Worm (Caenorhabditis elegans) whole organism, L2 larva: ENCODE results near the gene K01A12.4.

Experiments
- C34F6.9 ChIP-seq: fragments of 150-350 bp; optimal IDR thresholded peaks from 2 replicates; lab custom pipeline; 2014; ENCODE audit warnings: missing biosample characterization, missing genetic modification characterization
- F13H6.1 ChIP-seq: sonication (generic microtip); optimal IDR thresholded peaks from 2 replicates; lab custom pipeline; 2016; ENCODE audit warnings: missing genetic modification characterization, missing compliant biosample characterization
- R02D3.7 ChIP-seq: fragments of 150-350 bp; optimal IDR thresholded peaks from 2 replicates; lab custom pipeline; 2014; ENCODE audit warnings: missing biosample characterization, missing genetic modification characterization
- Y55F3AM.14 ChIP-seq: fragments of 200-800 bp; sonication (Bioruptor generic); optimal IDR thresholded peaks from 2 replicates; lab custom pipeline; 2018; ENCODE audit warnings: mild to moderate bottlenecking, missing genetic modification characterization, missing compliant biosample characterization
- ZK546.5 ChIP-seq: sonication (generic microtip); optimal IDR thresholded peaks from 2 replicates; lab custom pipeline; 2017; ENCODE audit warnings: missing biosample characterization, missing genetic modification characterization
- aly-2 ChIP-seq: fragments of 150-350 bp; optimal IDR thresholded peaks from 2 replicates; lab custom pipeline; 2014; ENCODE audit warnings: missing biosample characterization, missing genetic modification characterization
- ama-1 ChIP-seq: fragments of 150-350 bp; optimal IDR thresholded peaks from 2 replicates; lab custom pipeline; 2018; ENCODE audit warnings: inconsistent platforms
- blmp-1 ChIP-seq: sonication (generic microtip); optimal IDR thresholded peaks from 2 replicates; lab custom pipeline; 2017; ENCODE audit warnings: missing genetic modification characterization, mild to moderate bottlenecking, missing compliant biosample characterization, antibody characterized with exemption, moderate library complexity; ENCODE audit not compliant: insufficient read depth
- ceh-16 ChIP-seq: fragments of 150-350 bp; optimal IDR thresholded peaks from 2 replicates; lab custom pipeline; 2014; ENCODE audit warnings: missing biosample characterization, missing genetic modification characterization
- ceh-82 ChIP-seq: fragments of 150-350 bp; optimal IDR thresholded peaks from 2 replicates; lab custom pipeline; 2014; ENCODE audit warnings: missing biosample characterization, missing genetic modification characterization
- crh-2 ChIP-seq: sonication (generic microtip); optimal IDR thresholded peaks from 2 replicates; lab custom pipeline; 2017; ENCODE audit warnings: missing biosample characterization, missing genetic modification characterization
- dmd-4 ChIP-seq: sonication (generic microtip); optimal IDR thresholded peaks from 2 replicates; lab custom pipeline; 2017; ENCODE audit warnings: missing biosample characterization, missing genetic modification characterization
- egl-27 ChIP-seq: sonication (generic microtip); optimal IDR thresholded peaks from 3 replicates; lab custom pipeline; 2017; ENCODE audit warnings: missing biosample characterization, missing genetic modification reagents, missing genetic modification characterization
- elt-1 ChIP-seq: fragments of 150-350 bp; optimal IDR thresholded peaks from 2 replicates; lab custom pipeline; 2014; ENCODE audit warnings: missing biosample characterization, missing genetic modification characterization
- elt-3 ChIP-seq: sonication (generic microtip); optimal IDR thresholded peaks from 2 replicates; lab custom pipeline; 2017; ENCODE audit warnings: missing biosample characterization, missing genetic modification characterization
- fos-1 ChIP-seq: fragments of 150-350 bp; optimal IDR thresholded peaks from 2 replicates; lab custom pipeline; 2014; ENCODE audit warnings: missing biosample characterization, missing genetic modification characterization
- gmeb-1 ChIP-seq: fragments of 150-350 bp; optimal IDR thresholded peaks from 2 replicates; lab custom pipeline; 2014; ENCODE audit warnings: missing biosample characterization, missing genetic modification characterization
- lin-13 ChIP-seq: fragments of 150-350 bp; optimal IDR thresholded peaks from 2 replicates; lab custom pipeline; 2014; ENCODE audit warnings: missing biosample characterization, missing genetic modification reagents, missing genetic modification characterization
- lin-39 ChIP-seq: fragments of 150-350 bp; optimal IDR thresholded peaks from 2 replicates; lab custom pipeline; 2014; ENCODE audit warnings: missing biosample characterization, missing genetic modification reagents, missing genetic modification characterization
- lsy-2 ChIP-seq, 2 experiments: fragments of 150-350 bp in 1 of 2; sonication (generic microtip) in 1 of 2; optimal IDR thresholded peaks; 2 replicates each; lab custom pipeline; 2014 to 2017; ENCODE audit warnings: missing biosample characterization in 2 of 2, missing genetic modification characterization in 2 of 2
- mab-5 ChIP-seq: fragments of 150-350 bp; optimal IDR thresholded peaks from 2 replicates; lab custom pipeline; 2014; ENCODE audit warnings: missing biosample characterization, missing genetic modification characterization
- mbf-1 ChIP-seq: sonication (generic microtip); optimal IDR thresholded peaks from 2 replicates; lab custom pipeline; 2017; ENCODE audit warnings: missing biosample characterization, missing genetic modification characterization
- mdl-1 ChIP-seq, 2 experiments: fragments of 150-350 bp in 1 of 2; sonication (generic microtip) in 1 of 2; optimal IDR thresholded peaks; 2 replicates each; lab custom pipeline; 2017; ENCODE audit warnings: missing biosample characterization in 2 of 2, missing genetic modification characterization in 2 of 2
- nhr-10 ChIP-seq: sonication (generic microtip); optimal IDR thresholded peaks from 2 replicates; lab custom pipeline; 2017; ENCODE audit warnings: missing biosample characterization, missing genetic modification characterization
- nhr-11 ChIP-seq: fragments of 150-350 bp; optimal IDR thresholded peaks from 2 replicates; lab custom pipeline; 2014; ENCODE audit warnings: missing biosample characterization, missing genetic modification characterization
- nhr-12 ChIP-seq: fragments of 150-350 bp; optimal IDR thresholded peaks from 2 replicates; lab custom pipeline; 2014; ENCODE audit warnings: missing biosample characterization, missing genetic modification characterization
- nhr-129 ChIP-seq: fragments of 150-350 bp; optimal IDR thresholded peaks from 2 replicates; lab custom pipeline; 2014; ENCODE audit warnings: missing biosample characterization, missing genetic modification characterization
- nhr-21 ChIP-seq: fragments of 150-350 bp; optimal IDR thresholded peaks from 2 replicates; lab custom pipeline; 2014; ENCODE audit warnings: missing biosample characterization, missing genetic modification characterization
- nhr-23 ChIP-seq: fragments of 150-350 bp; optimal IDR thresholded peaks from 2 replicates; lab custom pipeline; 2014; ENCODE audit warnings: missing biosample characterization, missing genetic modification reagents, missing genetic modification characterization
- nhr-237 ChIP-seq: fragments of 150-350 bp; optimal IDR thresholded peaks from 2 replicates; lab custom pipeline; 2014; ENCODE audit warnings: missing biosample characterization, missing genetic modification characterization
- nhr-25 ChIP-seq: fragments of 150-350 bp; sonication (generic microtip); optimal IDR thresholded peaks from 3 replicates; lab custom pipeline; 2014; ENCODE audit warnings: missing biosample characterization, missing genetic modification characterization
- nhr-77 ChIP-seq: fragments of 150-350 bp; optimal IDR thresholded peaks from 2 replicates; lab custom pipeline; 2014; ENCODE audit warnings: missing biosample characterization, missing genetic modification characterization
- sem-4 ChIP-seq: fragments of 150-350 bp; optimal IDR thresholded peaks from 2 replicates; lab custom pipeline; 2014; ENCODE audit warnings: missing biosample characterization, missing genetic modification reagents, missing genetic modification characterization
- sma-3 ChIP-seq: sonication (generic microtip); optimal IDR thresholded peaks from 2 replicates; lab custom pipeline; 2016; ENCODE audit warnings: missing genetic modification reagents, missing genetic modification characterization, missing compliant biosample characterization
- sma-9 ChIP-seq, 2 experiments: fragments of 150-350 bp in 1 of 2; sonication (generic microtip) in 1 of 2; optimal IDR thresholded peaks; 2 replicates each; lab custom pipeline; 2014 to 2016; ENCODE audit warnings: missing genetic modification characterization in 2 of 2, mild to moderate bottlenecking in 1 of 2, missing biosample characterization in 1 of 2, missing compliant biosample characterization in 1 of 2, missing genetic modification reagents in 1 of 2, moderate library complexity in 1 of 2
- snpc-4 ChIP-seq: fragments of 150-350 bp; optimal IDR thresholded peaks from 2 replicates; lab custom pipeline; 2014; ENCODE audit warnings: missing biosample characterization, missing genetic modification characterization
- unc-39 ChIP-seq: fragments of 150-350 bp; optimal IDR thresholded peaks from 2 replicates; lab custom pipeline; 2014; ENCODE audit warnings: missing biosample characterization, missing genetic modification characterization
- unc-55 ChIP-seq: fragments of 150-350 bp; sonication (generic microtip); optimal IDR thresholded peaks from 3 replicates; lab custom pipeline; 2014; ENCODE audit warnings: missing biosample characterization, missing genetic modification reagents, missing genetic modification characterization
- unc-62 ChIP-seq: fragments of 150-350 bp; optimal IDR thresholded peaks from 2 replicates; lab custom pipeline; 2014; ENCODE audit warnings: missing biosample characterization, missing genetic modification reagents, missing genetic modification characterization
- zag-1 ChIP-seq: fragments of 150-350 bp; optimal IDR thresholded peaks from 2 replicates; lab custom pipeline; 2014; ENCODE audit warnings: missing biosample characterization, missing genetic modification characterization
- ztf-11 ChIP-seq: sonication (generic microtip); optimal IDR thresholded peaks from 2 replicates; lab custom pipeline; 2017; ENCODE audit warnings: missing biosample characterization, missing genetic modification characterization
- ztf-4 ChIP-seq: fragments of 150-350 bp; optimal IDR thresholded peaks from 2 replicates; lab custom pipeline; 2014; ENCODE audit warnings: missing biosample characterization, missing genetic modification characterization

The K01A12.4 gene

DNA sequence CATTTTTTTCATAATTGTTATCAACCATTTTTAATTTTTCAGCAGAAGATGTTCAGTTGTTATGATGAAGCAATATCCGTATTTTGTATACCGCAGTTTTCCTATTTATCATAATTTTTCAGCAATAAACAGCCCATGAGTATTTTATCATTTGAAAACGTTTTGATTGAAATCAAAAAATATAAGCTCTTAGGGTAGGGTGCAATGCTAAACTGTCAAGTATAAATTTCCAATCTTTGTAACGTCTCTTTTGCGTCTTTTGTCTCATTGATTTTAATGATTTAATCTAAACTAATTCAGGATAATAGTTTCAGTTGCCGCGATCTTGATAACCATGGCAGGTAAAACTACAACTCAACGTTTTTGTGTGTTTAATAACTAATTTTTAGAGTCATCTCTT lies 9.5 kb upstream of the K01A12.4 start, which contains the start of gene F18E9.1:
TSS of gene F18E9.1 (plus strand) at position 301 of the 400 bp plus-strand sequence.
- TF ChIP-seq dmd-4 (tag; lab: Kevin White, UChicago): no peak
- no peak for TF ChIP-seq unc-62 (GFP tag; lab: Kevin White, UChicago)
- TF ChIP-seq elt-1 (tag; lab: Kevin White, UChicago): no peak
- TF ChIP-seq sma-3 (GFP tag; lab: Kevin White, UChicago): no peak
- TF ChIP-seq nhr-25 (tag; lab: Kevin White, UChicago): no peak
- no peak for TF ChIP-seq nhr-129 (tag; lab: Kevin White, UChicago)
- no peak for TF ChIP-seq nhr-237 (tag; lab: Kevin White, UChicago)
- no peak for TF ChIP-seq nhr-21 (tag; lab: Kevin White, UChicago)
- no peak for TF ChIP-seq elt-3
- no peak for TF ChIP-seq ceh-16
- no peak for TF ChIP-seq ama-1 (lab: Kevin White, UChicago)
- TF ChIP-seq egl-27: no peak
- TF ChIP-seq lin-13 (GFP tag; lab: Kevin White, UChicago): no peak
- no peak for TF ChIP-seq zag-1
- no peak for TF ChIP-seq blmp-1
- TF ChIP-seq fos-1 (tag; lab: Kevin White, UChicago): no peak
- no peak for TF ChIP-seq sma-9 (GFP tag; optimal IDR thresholded peaks at IDR 0.05; lab: Kevin White, UChicago)
- TF ChIP-seq sma-9 (tag; optimal IDR thresholded peaks at IDR 0.05; lab: Kevin White, UChicago): no peak
- no peak for TF ChIP-seq R02D3.7
- TF ChIP-seq C34F6.9 (tag; lab: Kevin White, UChicago): no peak
- no peak for TF ChIP-seq aly-2

DNA sequence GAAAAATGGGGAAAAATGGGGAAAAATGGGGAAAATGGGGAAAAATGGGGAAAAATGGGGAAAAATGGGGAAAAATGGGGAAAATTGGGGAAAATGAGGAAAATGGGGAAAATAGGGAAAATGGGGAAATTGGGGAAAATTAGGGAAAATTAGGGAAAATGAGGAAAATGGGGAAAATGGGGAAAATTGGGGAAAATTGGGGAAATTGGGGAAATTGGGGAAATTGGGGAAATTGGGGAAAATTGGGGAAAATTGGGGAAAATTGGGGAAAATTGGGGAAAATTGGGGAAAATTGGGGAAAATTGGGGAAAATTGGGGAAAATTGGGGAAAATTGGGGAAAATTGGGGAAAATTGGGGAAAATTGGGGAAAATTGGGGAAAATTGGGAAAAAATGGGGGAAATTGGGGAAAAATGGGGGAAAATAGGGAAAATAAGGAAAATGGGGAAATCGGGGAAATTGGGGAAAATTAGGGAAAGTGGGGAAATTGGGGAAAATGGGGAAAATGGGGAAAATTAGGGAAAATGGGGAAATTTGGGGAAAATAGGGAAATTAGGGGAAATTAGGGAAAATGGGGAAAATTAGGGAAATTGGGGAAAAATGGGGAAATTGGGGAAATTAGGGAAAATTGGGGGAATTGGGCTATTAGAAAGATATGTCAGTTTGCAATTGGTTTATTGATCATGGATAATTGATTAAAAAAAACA lies 7.8 kb upstream of the K01A12.4 start:
- no peak for TF ChIP-seq nhr-10
- no peak for TF ChIP-seq C34F6.9 (tag; lab: Kevin White, UChicago)
- TF ChIP-seq nhr-21 (tag; lab: Kevin White, UChicago): no peak
- TF ChIP-seq mdl-1 (tag; optimal IDR thresholded peaks at IDR 0.05; lab: Kevin White, UChicago): no peak
- no peak for TF ChIP-seq nhr-77 (tag; lab: Kevin White, UChicago)
- TF ChIP-seq R02D3.7: no peak
- no peak for TF ChIP-seq nhr-12 (tag; lab: Kevin White, UChicago)
- no peak for TF ChIP-seq nhr-23 (tag; lab: Kevin White, UChicago)
- no peak for TF ChIP-seq ztf-4 (tag; lab: Kevin White, UChicago)
- no peak for TF ChIP-seq snpc-4 (tag; lab: Kevin White, UChicago)
- no peak for TF ChIP-seq sem-4
- no peak for TF ChIP-seq nhr-11 (tag; lab: Kevin White, UChicago)
- TF ChIP-seq unc-39 (tag; lab: Kevin White, UChicago): no peak
- TF ChIP-seq mab-5 (tag; lab: Kevin White, UChicago): no peak
- no peak for TF ChIP-seq blmp-1
- no peak for TF ChIP-seq unc-55

DNA sequence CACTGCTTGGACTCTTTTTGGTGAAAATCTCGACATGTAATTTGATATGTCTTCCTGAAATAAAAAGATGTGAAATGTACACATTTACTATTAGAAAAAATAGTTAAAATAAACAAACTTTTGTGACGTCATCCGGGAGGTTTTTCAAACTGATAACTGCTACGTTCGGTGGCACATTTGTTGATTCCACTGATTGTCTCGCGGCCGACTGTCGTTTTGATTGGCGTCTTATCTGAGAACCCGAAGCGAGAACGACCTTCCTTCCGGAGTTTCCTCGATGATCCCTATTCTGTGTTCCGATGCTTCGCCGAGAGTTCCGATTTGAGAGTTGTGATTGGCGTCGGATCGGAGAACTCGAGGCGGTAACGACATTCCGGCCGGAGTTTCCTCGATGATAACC lies 6.5 kb upstream of the K01A12.4 start:
- peak; percentile 45 for TF ChIP-seq fos-1 (tag; lab: Kevin White, UChicago)
- TF ChIP-seq nhr-12 (tag; lab: Kevin White, UChicago): no peak
- peak; percentile 16 for TF ChIP-seq sma-9 (GFP tag; optimal IDR thresholded peaks at IDR 0.05; lab: Kevin White, UChicago)
- TF ChIP-seq sma-9 (tag; optimal IDR thresholded peaks at IDR 0.05; lab: Kevin White, UChicago): no peak
- no peak for TF ChIP-seq ztf-4 (tag; lab: Kevin White, UChicago)
- TF ChIP-seq, all 48 proteins: peak for 2

DNA sequence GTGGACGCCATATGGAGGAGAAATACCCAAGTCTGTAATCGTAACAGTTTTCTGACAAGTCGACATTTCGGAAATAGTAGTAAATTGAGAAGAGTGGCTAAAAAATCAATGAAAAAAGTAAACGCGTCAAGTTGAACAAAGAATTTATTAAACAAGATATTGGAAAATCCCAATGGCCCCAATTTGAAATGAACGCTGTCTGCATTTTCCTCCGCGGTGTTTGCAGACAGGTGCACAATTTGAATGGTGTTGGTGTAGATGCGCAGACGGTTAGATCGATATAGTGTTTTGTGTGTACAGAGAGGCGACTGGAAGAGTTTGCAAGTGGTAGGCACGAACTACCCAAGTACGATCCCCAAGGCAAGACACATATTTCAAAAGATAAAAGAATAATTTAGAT lies 5.7 kb upstream of the K01A12.4 start, which contains the start of the genes H35N09.2 and H35N09.1:
TSS of gene H35N09.2 (minus strand) at position 54 of the 400 bp plus-strand sequence.
TSS of gene H35N09.1 (plus strand) at position 335 of the 400 bp plus-strand sequence.
- TF ChIP-seq R02D3.7 (no peak), fos-1 (tag; lab: Kevin White, UChicago) (peak; percentile 38), ztf-11 (tag; lab: Kevin White, UChicago) (no peak), nhr-237 (tag; lab: Kevin White, UChicago) (no peak), crh-2 (tag; lab: Kevin White, UChicago) (no peak), nhr-12 (tag; lab: Kevin White, UChicago) (no peak), Y55F3AM.14 (no peak), C34F6.9 (tag; lab: Kevin White, UChicago) (peak; percentile 59), nhr-10 (no peak), lsy-2 (tag; optimal IDR thresholded peaks at IDR 0.05; lab: Kevin White, UChicago) (peak in 1 of 2 experiments; percentile 40), sem-4 (peak; percentile 16), nhr-23 (tag; lab: Kevin White, UChicago) (no peak), nhr-25 (tag; lab: Kevin White, UChicago) (no peak), zag-1 (no peak), lin-13 (GFP tag; lab: Kevin White, UChicago) (no peak), blmp-1 (no peak), lin-39 (tag; lab: Kevin White, UChicago) (no peak), unc-55 (peak; percentile 62), elt-3 (no peak), ceh-82 (tag; lab: Kevin White, UChicago) (no peak), ZK546.5 (tag; lab: Kevin White, UChicago) (no peak), mbf-1 (tag; lab: Kevin White, UChicago) (no peak), gmeb-1 (tag; lab: Kevin White, UChicago) (peak; percentile 42), unc-62 (GFP tag; lab: Kevin White, UChicago) (no peak), sma-3 (GFP tag; lab: Kevin White, UChicago) (peak; percentile 3), nhr-21 (tag; lab: Kevin White, UChicago) (no peak), unc-39 (tag; lab: Kevin White, UChicago) (no peak), snpc-4 (tag; lab: Kevin White, UChicago) (no peak), sma-9 (GFP tag; optimal IDR thresholded peaks at IDR 0.05; lab: Kevin White, UChicago) (peak; percentile 21), sma-9 (tag; optimal IDR thresholded peaks at IDR 0.05; lab: Kevin White, UChicago) (no peak), mab-5 (tag; lab: Kevin White, UChicago) (no peak), ztf-4 (tag; lab: Kevin White, UChicago) (no peak), F13H6.1 (peak; percentile 23), nhr-129 (tag; lab: Kevin White, UChicago) (peak; percentile 70)
